In the genomic region with DNA sequence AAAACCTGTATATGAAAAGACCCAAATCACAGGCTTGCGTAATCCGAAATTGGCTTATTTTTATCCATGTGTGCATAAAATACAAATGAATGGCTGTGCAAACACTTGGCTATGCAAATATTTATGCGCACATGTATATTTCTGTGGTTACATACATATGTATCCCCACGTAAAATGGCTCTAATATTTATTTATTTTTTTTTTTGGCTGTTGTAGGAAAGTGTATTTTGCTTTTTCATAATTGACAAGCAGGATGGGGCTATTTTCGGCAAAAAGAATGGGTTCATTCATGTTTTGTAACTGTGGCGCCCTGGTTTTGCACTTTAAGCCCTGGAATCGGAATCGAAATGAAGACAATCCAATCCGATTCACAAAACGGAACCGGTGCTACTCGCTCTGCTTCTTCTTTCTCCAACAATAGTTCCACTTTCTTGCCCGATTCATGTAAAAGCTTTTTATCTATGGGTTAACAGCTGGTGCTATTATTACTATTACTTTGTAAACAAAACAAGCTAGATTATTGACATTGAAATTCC, we compare ENCODE assay signal across 5 fruit fly cellular contexts.
TF ChIP-seq lines count a peak whose summit lies in the region.

No protein-coding gene starts in this region.

- TF ChIP-seq CTCF in whole organism, embryonic (GFP tag; optimal IDR thresholded peaks at IDR 0.05; lab: Kevin White, UChicago): no peak

TF ChIP-seq in whole organism, adult, 20 proteins besides CTCF, POLR2A, EP300 and RAD21 (continues in another document):
- TF ChIP-seq cnc (optimal IDR thresholded peaks at IDR 0.05; lab: Kevin White, UChicago) (no peak), cic (GFP tag; optimal IDR thresholded peaks at IDR 0.05; lab: Kevin White, UChicago) (peak; percentile 28), CG1620 (GFP tag; optimal IDR thresholded peaks at IDR 0.05; lab: Kevin White, UChicago) (peak; percentile 57), tj (GFP tag; optimal IDR thresholded peaks at IDR 0.05; lab: Kevin White, UChicago) (peak; percentile 75), CG33017 (tag; optimal IDR thresholded peaks at IDR 0.05; lab: Kevin White, UChicago) (peak; percentile 64), CG11617 (GFP tag; optimal IDR thresholded peaks at IDR 0.05; lab: Kevin White, UChicago) (peak; percentile 89), Crg-1 (GFP tag; optimal IDR thresholded peaks at IDR 0.05; lab: Kevin White, UChicago) (peak; percentile 79), CG7045 (GFP tag; optimal IDR thresholded peaks at IDR 0.05; lab: Kevin White, UChicago) (peak; percentile 58), CG14711 (tag; optimal IDR thresholded peaks at IDR 0.05; lab: Kevin White, UChicago) (peak; percentile 75), bab1 (GFP tag; optimal IDR thresholded peaks at IDR 0.05; lab: Kevin White, UChicago) (peak; percentile 62), pad (GFP tag; optimal IDR thresholded peaks at IDR 0.05; lab: Kevin White, UChicago) (peak; percentile 53), Mnt (GFP tag; optimal IDR thresholded peaks at IDR 0.05; lab: Kevin White, UChicago) (peak; percentile 89), Clk (GFP tag; optimal IDR thresholded peaks at IDR 0.05; lab: Kevin White, UChicago) (no peak), CG12768 (GFP tag; optimal IDR thresholded peaks at IDR 0.05; lab: Kevin White, UChicago) (peak; percentile 65), CG7101 (tag; optimal IDR thresholded peaks at IDR 0.05; lab: Kevin White, UChicago) (peak; percentile 86), toe (GFP tag; optimal IDR thresholded peaks at IDR 0.05; lab: Kevin White, UChicago) (peak; percentile 51), ovo (GFP tag; optimal IDR thresholded peaks at IDR 0.05; lab: Kevin White, UChicago) (peak; percentile 70)

TF ChIP-seq in whole organism, embryonic, 481 proteins besides CTCF, POLR2A, EP300 and RAD21 (continues in another document):
- peak; percentile 63 for TF ChIP-seq CG1233 (GFP tag; optimal IDR thresholded peaks at IDR 0.05; lab: Kevin White, UChicago)
- peak; percentile 52 for TF ChIP-seq CG18476 (GFP tag; optimal IDR thresholded peaks at IDR 0.05; lab: Kevin White, UChicago)
- TF ChIP-seq NFAT (GFP tag; IDR thresholded peaks at IDR 0.05; lab: Robert Waterston, UW): peak; percentile 79
- TF ChIP-seq Bgb (GFP tag; IDR thresholded peaks at IDR 0.05; lab: Robert Waterston, UW; ENCODE audit: partially characterized antibody): no peak
- TF ChIP-seq CG14667 (GFP tag; IDR thresholded peaks at IDR 0.05; lab: Robert Waterston, UW): no peak; the same call in 1 of the 2 replicates
- TF ChIP-seq Side (GFP tag; optimal IDR thresholded peaks at IDR 0.05; lab: Kevin White, UChicago): peak; percentile 49
- peak; percentile 66 for TF ChIP-seq CG16863 (GFP tag; optimal IDR thresholded peaks at IDR 0.05; lab: Kevin White, UChicago)
- TF ChIP-seq Scr (GFP tag; IDR thresholded peaks at IDR 0.05; lab: Robert Waterston, UW; ENCODE audit: partially characterized antibody): 0 out of 2 replicates have a peak, but pooled peaks have one; percentile 18
- TF ChIP-seq Hr78 (GFP tag; optimal IDR thresholded peaks at IDR 0.05; lab: Kevin White, UChicago): no peak
- TF ChIP-seq btn (GFP tag; optimal IDR thresholded peaks at IDR 0.05; lab: Kevin White, UChicago): peak; percentile 34
- TF ChIP-seq gcm (GFP tag; optimal IDR thresholded peaks at IDR 0.05; lab: Kevin White, UChicago): peak; percentile 24
- TF ChIP-seq Dip2 (GFP tag; IDR thresholded peaks at IDR 0.05; lab: Robert Waterston, UW): no peak
- no peak for TF ChIP-seq ash1 (GFP tag; optimal IDR thresholded peaks at IDR 0.05; lab: Kevin White, UChicago)
- TF ChIP-seq pan (optimal IDR thresholded peaks at IDR 0.05; lab: Kevin White, UChicago): no peak
- TF ChIP-seq pan (GFP tag; optimal IDR thresholded peaks at IDR 0.05 in 1 of 2, IDR thresholded peaks at IDR 0.05 in 1 of 2): peak in 1 of 2 experiments; percentile 83
- TF ChIP-seq wdn (GFP tag; IDR thresholded peaks at IDR 0.05; lab: Robert Waterston, UW): peak; percentile 71

TF ChIP-seq in whole organism, prepupa, 60 proteins besides CTCF, POLR2A, EP300 and RAD21 (continues in another document):
- peak; percentile 69 for TF ChIP-seq Lpt (GFP tag; optimal IDR thresholded peaks at IDR 0.05; lab: Kevin White, UChicago)
- no peak for TF ChIP-seq CG6276 (GFP tag; optimal IDR thresholded peaks at IDR 0.05; lab: Kevin White, UChicago)
- TF ChIP-seq OdsH (GFP tag; optimal IDR thresholded peaks at IDR 0.05; lab: Kevin White, UChicago): peak; percentile 85
- TF ChIP-seq Eip93F (GFP tag; optimal IDR thresholded peaks at IDR 0.05; lab: Kevin White, UChicago): peak; percentile 20
- peak; percentile 76 for TF ChIP-seq Hr39 (GFP tag; optimal IDR thresholded peaks at IDR 0.05; lab: Kevin White, UChicago)
- peak; percentile 80 for TF ChIP-seq CG11762 (GFP tag; optimal IDR thresholded peaks at IDR 0.05; lab: Kevin White, UChicago; ENCODE audit: insufficient read depth)
- peak; percentile 73 for TF ChIP-seq CG7368 (GFP tag; optimal IDR thresholded peaks at IDR 0.05; lab: Kevin White, UChicago)
- TF ChIP-seq Sox14 (GFP tag; optimal IDR thresholded peaks at IDR 0.05; lab: Kevin White, UChicago): peak; percentile 79
- peak; percentile 47 for TF ChIP-seq CG3032 (tag; optimal IDR thresholded peaks at IDR 0.05; lab: Kevin White, UChicago)
- peak; percentile 22 for TF ChIP-seq CG6854 (GFP tag; optimal IDR thresholded peaks at IDR 0.05; lab: Kevin White, UChicago)
- TF ChIP-seq Eip78C (GFP tag; lab: Kevin White, UChicago): peak; percentile 91
- peak; percentile 76 for TF ChIP-seq Eip75B (GFP tag; optimal IDR thresholded peaks at IDR 0.05; lab: Kevin White, UChicago)
- TF ChIP-seq CG34406 (GFP tag; optimal IDR thresholded peaks at IDR 0.05; lab: Kevin White, UChicago): peak; percentile 71
- TF ChIP-seq CG15336 (GFP tag; IDR thresholded peaks at IDR 0.05; lab: Robert Waterston, UW): peak; percentile 86
- peak; percentile 75 for TF ChIP-seq topi (GFP tag; optimal IDR thresholded peaks at IDR 0.05; lab: Kevin White, UChicago)
- peak; percentile 82 for TF ChIP-seq acj6 (GFP tag; optimal IDR thresholded peaks at IDR 0.05; lab: Kevin White, UChicago)
- peak; percentile 62 for TF ChIP-seq CG6792 (GFP tag; optimal IDR thresholded peaks at IDR 0.05; lab: Kevin White, UChicago)
- peak; percentile 66 for TF ChIP-seq fd85E (GFP tag; optimal IDR thresholded peaks at IDR 0.05; lab: Kevin White, UChicago)

TF ChIP-seq in whole organism, pupa, 21 proteins besides CTCF, POLR2A, EP300 and RAD21 (continues in another document):
- TF ChIP-seq Pif1B (GFP tag; optimal IDR thresholded peaks at IDR 0.05; lab: Kevin White, UChicago) (peak; percentile 77), CG15710 (tag; optimal IDR thresholded peaks at IDR 0.05; lab: Kevin White, UChicago) (peak; percentile 55), fd96Ca (GFP tag; IDR thresholded peaks at IDR 0.05; lab: Robert Waterston, UW) (peak; percentile 86), CG8301 (tag; optimal IDR thresholded peaks at IDR 0.05; lab: Kevin White, UChicago) (peak; percentile 49), rn (GFP tag; IDR thresholded peaks at IDR 0.05; lab: Robert Waterston, UW) (peak; percentile 61), CG10348 (GFP tag; IDR thresholded peaks at IDR 0.05; lab: Robert Waterston, UW) (no peak), Snoo (tag; optimal IDR thresholded peaks at IDR 0.05; lab: Kevin White, UChicago) (peak; percentile 67), gl (tag; optimal IDR thresholded peaks at IDR 0.05; lab: Kevin White, UChicago) (no peak), D1 (tag; optimal IDR thresholded peaks at IDR 0.05; lab: Kevin White, UChicago) (no peak), CG8159 (tag; optimal IDR thresholded peaks at IDR 0.05; lab: Kevin White, UChicago) (peak; percentile 57), CG9948 (tag; optimal IDR thresholded peaks at IDR 0.05; lab: Kevin White, UChicago) (peak; percentile 33), Ets98B (GFP tag; IDR thresholded peaks at IDR 0.05; lab: Robert Waterston, UW) (peak; percentile 87), CG12605 (GFP tag; IDR thresholded peaks at IDR 0.05; lab: Robert Waterston, UW) (peak; percentile 64; the same call in 1 of the 2 replicates), CG32121 (GFP tag; IDR thresholded peaks at IDR 0.05; lab: Robert Waterston, UW) (peak; percentile 90), CG17806 (tag; optimal IDR thresholded peaks at IDR 0.05; lab: Kevin White, UChicago) (peak; percentile 62), Pif1A (GFP tag; optimal IDR thresholded peaks at IDR 0.05; lab: Kevin White, UChicago) (peak; percentile 80), CG4496 (GFP tag; IDR thresholded peaks at IDR 0.05; lab: Robert Waterston, UW) (peak; percentile 93), CG13204 (GFP tag; optimal IDR thresholded peaks at IDR 0.05; lab: Kevin White, UChicago) (no peak), EcR (GFP tag; optimal IDR thresholded peaks at IDR 0.05; lab: Kevin White, UChicago) (no peak)

TF ChIP-seq in whole organism, wandering third instar larva, 38 proteins besides CTCF, POLR2A, EP300 and RAD21 (continues in another document):
- no peak for TF ChIP-seq sage (GFP tag; optimal IDR thresholded peaks at IDR 0.05; lab: Kevin White, UChicago)
- TF ChIP-seq Dif (GFP tag; optimal IDR thresholded peaks at IDR 0.05; lab: Kevin White, UChicago; ENCODE audit: partially characterized antibody): no peak
- peak in 1 of 2 experiments; percentile 85 for TF ChIP-seq foxo (GFP tag; optimal IDR thresholded peaks at IDR 0.05; lab: Kevin White, UChicago)
- TF ChIP-seq Myc (optimal IDR thresholded peaks at IDR 0.05; lab: Kevin White, UChicago): no peak
- peak; percentile 12 for TF ChIP-seq CG9705 (GFP tag; optimal IDR thresholded peaks at IDR 0.05; lab: Kevin White, UChicago)
- TF ChIP-seq ey (GFP tag; optimal IDR thresholded peaks at IDR 0.05; lab: Kevin White, UChicago): peak; percentile 72
- TF ChIP-seq brk (GFP tag; optimal IDR thresholded peaks at IDR 0.05; lab: Kevin White, UChicago): no peak
- TF ChIP-seq br (GFP tag; optimal IDR thresholded peaks at IDR 0.05; lab: Kevin White, UChicago): peak; percentile 72
- TF ChIP-seq Dfd (GFP tag; optimal IDR thresholded peaks at IDR 0.05; lab: Kevin White, UChicago): no peak
- no peak for TF ChIP-seq N (GFP tag; optimal IDR thresholded peaks at IDR 0.05; lab: Kevin White, UChicago)
- peak; percentile 61 for TF ChIP-seq psq (GFP tag; optimal IDR thresholded peaks at IDR 0.05; lab: Kevin White, UChicago)
- TF ChIP-seq Mio (GFP tag; optimal IDR thresholded peaks at IDR 0.05; lab: Kevin White, UChicago): no peak
- TF ChIP-seq dl (GFP tag; optimal IDR thresholded peaks at IDR 0.05; lab: Kevin White, UChicago; ENCODE audit: insufficient read depth in 1 of 2, partially characterized antibody in 2 of 2): no peak
- peak; percentile 25 for TF ChIP-seq Jra (GFP tag; optimal IDR thresholded peaks at IDR 0.05; lab: Kevin White, UChicago)
- no peak for TF ChIP-seq lola (GFP tag; optimal IDR thresholded peaks at IDR 0.05; lab: Kevin White, UChicago)
- peak; percentile 33 for TF ChIP-seq dmrt93B (GFP tag; optimal IDR thresholded peaks at IDR 0.05; lab: Kevin White, UChicago)
- peak; percentile 68 for TF ChIP-seq OdsH (GFP tag; optimal IDR thresholded peaks at IDR 0.05; lab: Kevin White, UChicago)
- peak; percentile 78 for TF ChIP-seq fru (GFP tag; optimal IDR thresholded peaks at IDR 0.05; lab: Kevin White, UChicago)
- TF ChIP-seq h (GFP tag; optimal IDR thresholded peaks at IDR 0.05; lab: Kevin White, UChicago): peak; percentile 78
- TF ChIP-seq jim (GFP tag; optimal IDR thresholded peaks at IDR 0.05; lab: Kevin White, UChicago): no peak
- no peak for TF ChIP-seq CrebA (GFP tag; optimal IDR thresholded peaks at IDR 0.05; lab: Kevin White, UChicago; ENCODE audit: borderline replicate concordance)
